Fruit fly (Drosophila melanogaster): ENCODE data around the gene mge.

Gene mge

dm6 chr3L:3928943-3929785 is 19.4 kb upstream of the mge start (continued):
- TF ChIP-seq CG17912 (GFP tag; optimal IDR thresholded peaks at IDR 0.05) (no peak), Hey (tag; optimal IDR thresholded peaks at IDR 0.05) (peak; percentile 31), CG8944 (GFP tag; optimal IDR thresholded peaks at IDR 0.05) (no peak), ab (GFP tag; optimal IDR thresholded peaks at IDR 0.05) (no peak), ci (GFP tag; IDR thresholded peaks at IDR 0.05) (no peak), ems (GFP tag; optimal IDR thresholded peaks at IDR 0.05) (no peak), tll (GFP tag; optimal IDR thresholded peaks at IDR 0.05) (no peak), CG10654 (GFP tag; optimal IDR thresholded peaks at IDR 0.05) (no peak), CG6689 (GFP tag; IDR thresholded peaks at IDR 0.05) (no peak), trh (GFP tag; optimal IDR thresholded peaks at IDR 0.05) (no peak), fd64A (GFP tag; optimal IDR thresholded peaks at IDR 0.05) (no peak), CG14667 (GFP tag; IDR thresholded peaks at IDR 0.05) (no peak), Nf-YA (GFP tag; IDR thresholded peaks at IDR 0.05) (no peak), lola (GFP tag; optimal IDR thresholded peaks at IDR 0.05) (no peak), danr (GFP tag; IDR thresholded peaks at IDR 0.05) (no peak), HHEX (GFP tag; optimal IDR thresholded peaks at IDR 0.05) (no peak), sob (GFP tag; IDR thresholded peaks at IDR 0.05) (no peak), klu (GFP tag; IDR thresholded peaks at IDR 0.05) (no peak), eve (GFP tag; optimal IDR thresholded peaks at IDR 0.05) (no peak), z (GFP tag; IDR thresholded peaks at IDR 0.05) (no peak), CrebB (tag; optimal IDR thresholded peaks at IDR 0.05) (peak; percentile 0), dimm (GFP tag; IDR thresholded peaks at IDR 0.05) (no peak), CG8388 (GFP tag; optimal IDR thresholded peaks at IDR 0.05) (no peak), Max (GFP tag; optimal IDR thresholded peaks at IDR 0.05) (no peak), Atf6 (GFP tag; IDR thresholded peaks at IDR 0.05) (no peak), CG8290 (GFP tag; optimal IDR thresholded peaks at IDR 0.05) (no peak), CG8290 (tag; optimal IDR thresholded peaks at IDR 0.05) (peak in 1 of 2 experiments; percentile 43), CG1832 (GFP tag; optimal IDR thresholded peaks at IDR 0.05) (no peak), CG6765 (GFP tag; optimal IDR thresholded peaks at IDR 0.05) (no peak), bab2 (GFP tag; optimal IDR thresholded peaks at IDR 0.05) (no peak), jing (GFP tag; optimal IDR thresholded peaks at IDR 0.05) (no peak), CG3163 (GFP tag; optimal IDR thresholded peaks at IDR 0.05) (no peak), ham (GFP tag; IDR thresholded peaks at IDR 0.05) (0 out of 2 replicates have a peak, but pooled peaks have one; percentile 48), CG12769 (tag; optimal IDR thresholded peaks at IDR 0.05) (peak; percentile 37), exex (tag; optimal IDR thresholded peaks at IDR 0.05) (peak; percentile 82), mirr (GFP tag; optimal IDR thresholded peaks at IDR 0.05) (peak; percentile 85), shn (GFP tag; optimal IDR thresholded peaks at IDR 0.05) (no peak), CG6791 (GFP tag; IDR thresholded peaks at IDR 0.05; ENCODE audit: partially characterized antibody) (no peak), CG7839 (tag; optimal IDR thresholded peaks at IDR 0.05) (no peak), ind (GFP tag; optimal IDR thresholded peaks at IDR 0.05) (no peak), al (GFP tag; IDR thresholded peaks at IDR 0.05) (no peak), D19B (GFP tag; optimal IDR thresholded peaks at IDR 0.05) (no peak), CG43689 (GFP tag; IDR thresholded peaks at IDR 0.05) (no peak), sima (GFP tag; optimal IDR thresholded peaks at IDR 0.05) (no peak), MBD-R2 (GFP tag; IDR thresholded peaks at IDR 0.05) (no peak), yki (optimal IDR thresholded peaks at IDR 0.05) (no peak), gt (GFP tag; IDR thresholded peaks at IDR 0.05) (no peak), dmrt99B (tag; optimal IDR thresholded peaks at IDR 0.05) (no peak), CG1603 (tag; optimal IDR thresholded peaks at IDR 0.05) (no peak), CG30431 (GFP tag; optimal IDR thresholded peaks at IDR 0.05) (no peak), Side (GFP tag; optimal IDR thresholded peaks at IDR 0.05) (no peak)

Measured in whole organism, embryonic.